Worm (Caenorhabditis elegans) whole organism, L1 larva: ENCODE results near the gene srbc-3.

Experiments
- C16A3.4 ChIP-seq: fragments of 150-350 bp; optimal IDR thresholded peaks from 2 replicates; lab custom pipeline; 2014; ENCODE audit warnings: missing biosample characterization, missing genetic modification characterization
- ama-1 ChIP-seq: fragments of 150-350 bp; optimal IDR thresholded peaks from 2 replicates; lab custom pipeline; 2014
- blmp-1 ChIP-seq: fragments of 150-350 bp; optimal IDR thresholded peaks from 2 replicates; lab custom pipeline; 2014; ENCODE audit warnings: missing biosample characterization, missing genetic modification characterization
- elt-2 ChIP-seq: sonication (generic microtip); optimal IDR thresholded peaks from 2 replicates; lab custom pipeline; 2016; ENCODE audit warnings: missing genetic modification characterization, mild to moderate bottlenecking, inconsistent platforms, missing compliant biosample characterization, missing genetic modification reagents
- nhr-11 ChIP-seq: fragments of 150-350 bp; optimal IDR thresholded peaks from 2 replicates; lab custom pipeline; 2014; ENCODE audit warnings: missing biosample characterization, missing genetic modification characterization
- nhr-71 ChIP-seq: sonication (generic microtip); optimal IDR thresholded peaks from 2 replicates; lab custom pipeline; 2016; ENCODE audit warnings: mild to moderate bottlenecking, missing genetic modification characterization, moderate library complexity, missing compliant biosample characterization
- pax-3 ChIP-seq: fragments of 200-800 bp; sonication (Bioruptor generic); optimal IDR thresholded peaks from 2 replicates; lab custom pipeline; 2018; ENCODE audit warnings: mild to moderate bottlenecking, missing genetic modification characterization, moderate library complexity, missing compliant biosample characterization
- pqm-1 ChIP-seq: sonication (generic microtip); optimal IDR thresholded peaks from 3 replicates; lab custom pipeline; 2017; ENCODE audit warnings: missing biosample characterization, missing genetic modification characterization
- snpc-4 ChIP-seq: fragments of 150-350 bp; optimal IDR thresholded peaks from 2 replicates; lab custom pipeline; 2014; ENCODE audit warnings: missing biosample characterization, missing genetic modification characterization
- tbx-2 ChIP-seq: sonication (generic microtip); optimal IDR thresholded peaks from 2 replicates; lab custom pipeline; 2016; ENCODE audit warnings: missing genetic modification characterization, missing compliant biosample characterization
- unc-62 ChIP-seq: fragments of 150-350 bp; optimal IDR thresholded peaks from 2 replicates; lab custom pipeline; 2014; ENCODE audit warnings: missing biosample characterization, missing genetic modification reagents, missing genetic modification characterization
- unc-86 ChIP-seq: sonication (generic microtip); optimal IDR thresholded peaks from 2 replicates; lab custom pipeline; 2016; ENCODE audit warnings: missing genetic modification characterization, missing compliant biosample characterization
- zag-1 ChIP-seq: fragments of 150-350 bp; optimal IDR thresholded peaks from 2 replicates; lab custom pipeline; 2014; ENCODE audit warnings: missing biosample characterization, missing genetic modification characterization

DNA sequence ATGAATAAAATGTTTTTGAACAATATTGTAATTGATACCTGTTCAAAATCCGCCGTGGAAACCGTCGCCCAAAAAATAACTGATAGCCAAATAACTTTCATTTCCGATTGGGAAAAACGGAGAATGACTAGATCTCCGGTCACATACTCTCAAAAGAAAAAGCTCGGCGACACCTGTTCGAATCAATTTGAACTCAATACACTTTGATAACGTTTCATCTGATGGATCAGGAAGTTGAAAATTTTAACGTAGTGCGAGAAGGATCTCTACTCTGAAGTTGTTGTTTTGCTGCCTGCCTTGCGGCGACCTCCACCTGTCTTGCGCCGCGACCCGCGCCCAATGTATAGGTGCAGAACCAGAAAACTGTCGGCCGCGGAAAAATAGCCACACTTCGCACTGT, 35.1 kb upstream of the srbc-3 start, which contains the start of gene T28A11.20:
- TF ChIP-seq elt-2 (tag; lab: Kevin White, UChicago) (no peak), ama-1 (lab: Kevin White, UChicago) (no peak), nhr-71 (tag; lab: Kevin White, UChicago) (no peak), tbx-2 (tag; lab: Kevin White, UChicago) (no peak), nhr-11 (tag; lab: Kevin White, UChicago) (no peak), unc-62 (GFP tag; lab: Kevin White, UChicago) (no peak), zag-1 (tag; lab: Kevin White, UChicago) (no peak), blmp-1 (tag; lab: Kevin White, UChicago) (no peak), pqm-1 (tag; lab: Kevin White, UChicago) (no peak), pax-3 (tag; lab: Kevin White, UChicago) (no peak), unc-86 (no peak), C16A3.4 (tag; lab: Kevin White, UChicago) (no peak), snpc-4 (tag; lab: Kevin White, UChicago) (no peak)
